Worm (Caenorhabditis elegans) whole organism, L3 larva: ENCODE measurements around the gene aakg-5.

Source experiments
- aly-2 ChIP-seq: fragments of 150-350 bp; optimal IDR thresholded peaks from 2 replicates; lab custom pipeline; 2014; ENCODE audit warnings: missing biosample characterization, missing genetic modification characterization
- egl-27 ChIP-seq: sonication (generic microtip); optimal IDR thresholded peaks from 4 replicates; lab custom pipeline; 2017; ENCODE audit warnings: missing biosample characterization, missing genetic modification reagents, missing genetic modification characterization
- elt-2 ChIP-seq: sonication (generic microtip); optimal IDR thresholded peaks from 2 replicates; lab custom pipeline; 2016; ENCODE audit warnings: missing genetic modification reagents, mild to moderate bottlenecking, missing genetic modification characterization, missing compliant biosample characterization
- elt-3 ChIP-seq, 3 experiments: fragments of 150-350 bp in 1 of 3; sonication (generic microtip) in 2 of 3; optimal IDR thresholded peaks; 2 replicates in 2 of 3; 4 replicates in 1 of 3; lab custom pipeline; 2014 to 2017; ENCODE audit warnings: missing biosample characterization in 3 of 3, missing genetic modification characterization in 3 of 3
- fkh-10 ChIP-seq: sonication (generic microtip); optimal IDR thresholded peaks from 2 replicates; lab custom pipeline; 2017; ENCODE audit warnings: missing biosample characterization, missing genetic modification reagents, missing genetic modification characterization
- lin-39 ChIP-seq: fragments of 150-350 bp; optimal IDR thresholded peaks from 2 replicates; lab custom pipeline; 2018; ENCODE audit warnings: missing biosample characterization, missing genetic modification reagents, missing genetic modification characterization
- nhr-11 ChIP-seq: fragments of 150-350 bp; optimal IDR thresholded peaks from 2 replicates; lab custom pipeline; 2014; ENCODE audit warnings: missing biosample characterization, missing genetic modification characterization
- nhr-23 ChIP-seq: fragments of 150-350 bp; optimal IDR thresholded peaks from 2 replicates; lab custom pipeline; 2014; ENCODE audit warnings: missing biosample characterization, missing genetic modification reagents, missing genetic modification characterization
- pha-4 ChIP-seq: fragments of 150-350 bp; optimal IDR thresholded peaks from 2 replicates; lab custom pipeline; 2014; ENCODE audit warnings: missing biosample characterization, missing genetic modification reagents, missing genetic modification characterization

ce11 chrII:10010914-10011313 lies 36.0 kb upstream of the aakg-5 start:
- TF ChIP-seq lin-39 (tag; lab: Kevin White, UChicago): no peak
- TF ChIP-seq egl-27 (tag; lab: Kevin White, UChicago): no peak
- TF ChIP-seq nhr-11: no peak
- TF ChIP-seq nhr-23 (tag; lab: Kevin White, UChicago): peak; percentile 5
- no peak for TF ChIP-seq elt-3 (tag; optimal IDR thresholded peaks at IDR 0.05; lab: Kevin White, UChicago)
- TF ChIP-seq fkh-10 (GFP tag; lab: Kevin White, UChicago): no peak
- no peak for TF ChIP-seq elt-2 (tag; lab: Kevin White, UChicago)
- TF ChIP-seq pha-4 (tag; lab: Kevin White, UChicago): no peak
- TF ChIP-seq aly-2 (tag; lab: Kevin White, UChicago): no peak
